Fruit fly (Drosophila melanogaster) whole organism, embryonic: ENCODE data around the gene CG5506.

Experiments used
- Abd-B ChIP-seq: fragments of 200-800 bp; sonication (Bioruptor generic); optimal IDR thresholded peaks from 2 replicates; lab custom pipeline; 2018; ENCODE audit warnings: missing biosample characterization, mild to moderate bottlenecking, missing genetic modification characterization, moderate library complexity
- BEAF-32 ChIP-seq: fragments of 200-800 bp; sonication (Bioruptor generic); optimal IDR thresholded peaks from 3 replicates; lab custom pipeline; 2017; ENCODE audit warnings: missing biosample characterization, missing genetic modification characterization, mild to moderate bottlenecking, moderate library complexity, missing genetic modification reagents
- BtbVII ChIP-seq: fragments of 200-800 bp; sonication (Bioruptor generic); optimal IDR thresholded peaks from 3 replicates; lab custom pipeline; 2017; ENCODE audit warnings: missing biosample characterization, mild to moderate bottlenecking, missing genetic modification characterization
- C15 ChIP-seq: fragments of 200-800 bp; sonication (Bioruptor generic); IDR thresholded peaks from 3 replicates; pipeline ENCODE4 v1.3.6; 2022; ENCODE audit warnings: missing biosample characterization, missing genetic modification characterization
- CG10267 ChIP-seq: fragments of 200-800 bp; sonication (Bioruptor generic); optimal IDR thresholded peaks from 2 replicates; lab custom pipeline; 2018; ENCODE audit warnings: missing biosample characterization, mild to moderate bottlenecking, missing genetic modification characterization, moderate library complexity
- CG10565 ChIP-seq: fragments of 200-800 bp; sonication (Bioruptor generic); optimal IDR thresholded peaks from 3 replicates; lab custom pipeline; 2016; ENCODE audit warnings: missing biosample characterization, mild to moderate bottlenecking, missing genetic modification characterization
- CG11093 ChIP-seq: fragments of 200-800 bp; sonication (Bioruptor generic); IDR thresholded peaks from 3 replicates; pipeline ENCODE4 v1.3.6; 2022; ENCODE audit warnings: missing biosample characterization, missing genetic modification characterization
- CG11560 ChIP-seq: fragments of 200-800 bp; sonication (Bioruptor generic); IDR thresholded peaks from 3 replicates; pipeline ENCODE4 v1.3.6; 2022; ENCODE audit warnings: missing biosample characterization, missing genetic modification characterization
- CG12391 ChIP-seq: fragments of 200-800 bp; sonication (Bioruptor generic); optimal IDR thresholded peaks from 3 replicates; lab custom pipeline; 2018; ENCODE audit warnings: missing biosample characterization, mild to moderate bottlenecking, missing genetic modification characterization, moderate library complexity
- CG12659 ChIP-seq: fragments of 200-800 bp; sonication (Bioruptor generic); optimal IDR thresholded peaks from 3 replicates; lab custom pipeline; 2017; ENCODE audit warnings: mild to moderate bottlenecking, missing biosample characterization, missing genetic modification reagents, missing genetic modification characterization
- CG12744 ChIP-seq: fragments of 200-800 bp; sonication (Bioruptor generic); optimal IDR thresholded peaks from 2 replicates; lab custom pipeline; 2016; ENCODE audit warnings: missing biosample characterization, missing genetic modification characterization
- CG15514 ChIP-seq: fragments of 200-800 bp; sonication (Bioruptor generic); optimal IDR thresholded peaks from 3 replicates; lab custom pipeline; 2017; ENCODE audit warnings: missing biosample characterization, missing genetic modification characterization, mild to moderate bottlenecking, moderate library complexity, missing genetic modification reagents
- CG17829 ChIP-seq: fragments of 200-800 bp; optimal IDR thresholded peaks from 2 replicates; lab custom pipeline; 2019; ENCODE audit warnings: missing biosample characterization, mild to moderate bottlenecking, missing genetic modification characterization, moderate library complexity
- CG1832 ChIP-seq: fragments of 200-800 bp; sonication (Bioruptor generic); optimal IDR thresholded peaks from 2 replicates; lab custom pipeline; 2017; ENCODE audit warnings: missing biosample characterization, mild to moderate bottlenecking, missing genetic modification characterization, inconsistent platforms
- CG2116 ChIP-seq: fragments of 200-800 bp; sonication (Bioruptor generic); optimal IDR thresholded peaks from 3 replicates; lab custom pipeline; 2018; ENCODE audit warnings: missing biosample characterization, mild to moderate bottlenecking, missing genetic modification characterization
- CG2712 ChIP-seq: fragments of 200-800 bp; optimal IDR thresholded peaks from 3 replicates; lab custom pipeline; 2019; ENCODE audit warnings: missing biosample characterization, mild to moderate bottlenecking, missing genetic modification characterization, moderate library complexity
- CG31365 ChIP-seq: fragments of 200-800 bp; sonication (Bioruptor generic); optimal IDR thresholded peaks from 2 replicates; lab custom pipeline; 2018; ENCODE audit warnings: missing biosample characterization, mild to moderate bottlenecking, missing genetic modification characterization
- CG31388 ChIP-seq: fragments of 200-800 bp; sonication (Bioruptor generic); optimal IDR thresholded peaks from 2 replicates; lab custom pipeline; 2016; ENCODE audit warnings: missing biosample characterization, missing genetic modification characterization
- CG43689 ChIP-seq: fragments of 200-800 bp; sonication (Bioruptor generic); IDR thresholded peaks from 2 replicates; pipeline ENCODE4 v1.3.6; 2022; ENCODE audit warnings: missing biosample characterization, missing genetic modification characterization
- CG5245 ChIP-seq: fragments of 200-800 bp; sonication (Bioruptor generic); optimal IDR thresholded peaks from 3 replicates; lab custom pipeline; 2016; ENCODE audit warnings: missing biosample characterization, missing genetic modification characterization
- CG7357 ChIP-seq: fragments of 200-800 bp; sonication (Bioruptor generic); IDR thresholded peaks from 3 replicates; pipeline ENCODE4 v1.3.6; 2022; ENCODE audit warnings: missing biosample characterization, missing genetic modification characterization
- CG8924 ChIP-seq: fragments of 200-800 bp; optimal IDR thresholded peaks from 3 replicates; lab custom pipeline; 2019; ENCODE audit warnings: missing biosample characterization, mild to moderate bottlenecking, missing genetic modification characterization, moderate library complexity
- Deaf1 ChIP-seq: fragments of 200-800 bp; optimal IDR thresholded peaks from 3 replicates; lab custom pipeline; 2019; ENCODE audit warnings: missing biosample characterization, mild to moderate bottlenecking, missing genetic modification characterization, moderate library complexity
- Dip3 ChIP-seq: fragments of 200-800 bp; sonication (Bioruptor generic); optimal IDR thresholded peaks from 3 replicates; lab custom pipeline; 2016; ENCODE audit warnings: missing biosample characterization, missing genetic modification characterization
- Gsc ChIP-seq: fragments of 200-800 bp; sonication (Bioruptor generic); IDR thresholded peaks from 2 replicates; pipeline ENCODE4 v1.3.6; 2022; ENCODE audit warnings: missing biosample characterization, missing genetic modification characterization
- HmgZ ChIP-seq: fragments of 200-800 bp; sonication (Bioruptor generic); optimal IDR thresholded peaks from 2 replicates; lab custom pipeline; 2018; ENCODE audit warnings: missing biosample characterization, mild to moderate bottlenecking, missing genetic modification characterization
- Hmx ChIP-seq: fragments of 200-800 bp; sonication (Bioruptor generic); optimal IDR thresholded peaks from 2 replicates; lab custom pipeline; 2016; ENCODE audit warnings: missing biosample characterization, missing genetic modification characterization
- Jarid2 ChIP-seq: fragments of 200-800 bp; sonication (Bioruptor generic); optimal IDR thresholded peaks from 3 replicates; lab custom pipeline; 2017; ENCODE audit warnings: mild to moderate bottlenecking, missing biosample characterization, missing genetic modification reagents, missing genetic modification characterization
- Lhr ChIP-seq: fragments of 200-800 bp; sonication (Bioruptor generic); optimal IDR thresholded peaks from 3 replicates; lab custom pipeline; 2017; ENCODE audit warnings: mild to moderate bottlenecking, missing biosample characterization, missing genetic modification reagents, missing genetic modification characterization
- Lpt ChIP-seq: fragments of >200 bp; optimal IDR thresholded peaks from 2 replicates; lab custom pipeline; 2018; ENCODE audit warnings: missing biosample characterization, missing genetic modification characterization
- MBD-R2 ChIP-seq: fragments of 200-800 bp; sonication (Bioruptor generic); IDR thresholded peaks from 2 replicates; pipeline ENCODE4 v1.3.6; 2022; ENCODE audit warnings: missing biosample characterization, missing genetic modification characterization
- MESR4 ChIP-seq: fragments of 200-800 bp; sonication (Bioruptor generic); optimal IDR thresholded peaks from 2 replicates; lab custom pipeline; 2018; ENCODE audit warnings: missing biosample characterization, mild to moderate bottlenecking, missing genetic modification characterization, moderate library complexity
- Meics ChIP-seq: fragments of 200-800 bp; sonication (Bioruptor generic); optimal IDR thresholded peaks from 2 replicates; lab custom pipeline; 2017; ENCODE audit warnings: missing biosample characterization, mild to moderate bottlenecking, missing genetic modification characterization
- Myb ChIP-seq: fragments of 200-800 bp; sonication (Bioruptor generic); optimal IDR thresholded peaks from 2 replicates; lab custom pipeline; 2016; ENCODE audit warnings: missing biosample characterization, missing genetic modification characterization
- PHDP ChIP-seq: fragments of 200-800 bp; sonication (Bioruptor generic); optimal IDR thresholded peaks from 3 replicates; lab custom pipeline; 2018; ENCODE audit warnings: missing biosample characterization, mild to moderate bottlenecking, missing genetic modification characterization, moderate library complexity
- Scr ChIP-seq: fragments of 200-800 bp; sonication (Bioruptor generic); IDR thresholded peaks from 2 replicates; pipeline ENCODE4 v1.3.6; 2022; ENCODE audit warnings: missing biosample characterization, missing genetic modification characterization; ENCODE audit not compliant: partially characterized antibody
- Sry-β ChIP-seq: fragments of 200-800 bp; sonication (Bioruptor generic); optimal IDR thresholded peaks from 2 replicates; lab custom pipeline; 2018; ENCODE audit warnings: missing biosample characterization, mild to moderate bottlenecking, missing genetic modification characterization, moderate library complexity
- Ssrp ChIP-seq: fragments of 200-800 bp; sonication (Bioruptor generic); optimal IDR thresholded peaks from 2 replicates; lab custom pipeline; 2018; ENCODE audit warnings: missing biosample characterization, mild to moderate bottlenecking, missing genetic modification characterization, moderate library complexity
- TFAM ChIP-seq: fragments of 200-800 bp; sonication (Bioruptor generic); optimal IDR thresholded peaks from 2 replicates; lab custom pipeline; 2017; ENCODE audit warnings: missing biosample characterization, missing genetic modification characterization, inconsistent platforms
- Xrp1 ChIP-seq: fragments of 200-800 bp; sonication (Bioruptor generic); IDR thresholded peaks from 2 replicates; pipeline ENCODE4 v1.3.6; 2022; ENCODE audit warnings: missing biosample characterization, missing genetic modification characterization
- YL-1 ChIP-seq: fragments of 200-800 bp; sonication (Bioruptor generic); optimal IDR thresholded peaks from 3 replicates; lab custom pipeline; 2017; ENCODE audit warnings: missing biosample characterization, mild to moderate bottlenecking, missing genetic modification characterization
- crp ChIP-seq, 2 experiments: fragments of 200-800 bp; sonication (Bioruptor generic); optimal IDR thresholded peaks; 2 replicates in 1 of 2; 3 replicates in 1 of 2; lab custom pipeline; 2017; ENCODE audit warnings: missing biosample characterization in 2 of 2, missing genetic modification characterization in 2 of 2, mild to moderate bottlenecking in 1 of 2, moderate library complexity in 1 of 2
- dmrt11E ChIP-seq: fragments of 200-800 bp; sonication (Bioruptor generic); optimal IDR thresholded peaks from 3 replicates; lab custom pipeline; 2018; ENCODE audit warnings: missing biosample characterization, mild to moderate bottlenecking, missing genetic modification characterization, moderate library complexity
- gfzf ChIP-seq: fragments of 200-800 bp; sonication (Bioruptor generic); optimal IDR thresholded peaks from 2 replicates; lab custom pipeline; 2016; ENCODE audit warnings: missing biosample characterization, mild to moderate bottlenecking, missing genetic modification characterization, moderate library complexity
- hbn ChIP-seq: fragments of 200-800 bp; sonication (Bioruptor generic); IDR thresholded peaks from 2 replicates; pipeline ENCODE4 v1.3.6; 2022; ENCODE audit warnings: missing biosample characterization, missing genetic modification characterization; ENCODE audit not compliant: partially characterized antibody
- nmo ChIP-seq: fragments of 200-800 bp; sonication (Bioruptor generic); optimal IDR thresholded peaks from 2 replicates; lab custom pipeline; 2018; ENCODE audit warnings: missing biosample characterization, mild to moderate bottlenecking, missing genetic modification characterization, moderate library complexity
- phol ChIP-seq: fragments of 200-800 bp; sonication (Bioruptor generic); optimal IDR thresholded peaks from 3 replicates; lab custom pipeline; 2018; ENCODE audit warnings: missing biosample characterization, mild to moderate bottlenecking, missing genetic modification characterization, moderate library complexity
- pnt ChIP-seq: fragments of 200-800 bp; sonication (Bioruptor generic); optimal IDR thresholded peaks from 3 replicates; lab custom pipeline; 2016; ENCODE audit warnings: missing biosample characterization, missing genetic modification characterization
- sens ChIP-seq: fragments of 200-800 bp; sonication (Bioruptor generic); peaks from one replicate; lab custom pipeline; 2016; ENCODE audit warnings: missing biosample characterization, missing genetic modification characterization
- stwl ChIP-seq: fragments of 200-800 bp; sonication (Bioruptor generic); optimal IDR thresholded peaks from 3 replicates; lab custom pipeline; 2018; ENCODE audit warnings: missing biosample characterization, mild to moderate bottlenecking, missing genetic modification characterization, moderate library complexity
- wek ChIP-seq: fragments of 200-800 bp; sonication (Bioruptor generic); optimal IDR thresholded peaks from 3 replicates; lab custom pipeline; 2018; ENCODE audit warnings: missing biosample characterization, mild to moderate bottlenecking, missing genetic modification characterization, moderate library complexity

CG5506 gene

dm6 chr3L:17849517-17849916 is 34.7 kb downstream of the CG5506 start, which contains the start of gene TrpRS-m (continued):
- no peak for TF ChIP-seq Dip3 (GFP tag; lab: Kevin White, UChicago)
- peak; percentile 18 to 85 for TF ChIP-seq crp (GFP tag; optimal IDR thresholded peaks at IDR 0.05; lab: Kevin White, UChicago)
- peak; percentile 19 for TF ChIP-seq MESR4 (GFP tag; lab: Kevin White, UChicago)
- no peak for TF ChIP-seq Meics
- TF ChIP-seq CG15514: peak; percentile 33
- no peak for TF ChIP-seq Deaf1
- TF ChIP-seq PHDP (tag; lab: Kevin White, UChicago): peak; percentile 1
- TF ChIP-seq CG10565 (GFP tag; lab: Kevin White, UChicago): no peak
- no peak for TF ChIP-seq CG11560 (tag; lab: Robert Waterston, UW)
- TF ChIP-seq Lhr (GFP tag; lab: Kevin White, UChicago): no peak
- TF ChIP-seq Lpt (GFP tag; lab: Kevin White, UChicago): no peak
- peak; percentile 23 for TF ChIP-seq CG12391 (tag; lab: Kevin White, UChicago)
- no peak for TF ChIP-seq CG5245 (GFP tag; lab: Kevin White, UChicago)
- peak; percentile 14 for TF ChIP-seq CG2116 (GFP tag; lab: Kevin White, UChicago)
- no peak for TF ChIP-seq Abd-B (GFP tag; lab: Kevin White, UChicago)
- peak; percentile 1 for TF ChIP-seq HmgZ
- TF ChIP-seq sens (GFP tag; lab: Kevin White, UChicago): no peak
- peak; percentile 23 for TF ChIP-seq phol (tag; lab: Kevin White, UChicago)
- no peak for TF ChIP-seq C15 (GFP tag; lab: Robert Waterston, UW)
- TF ChIP-seq nmo: peak; percentile 4
- peak; percentile 60 for TF ChIP-seq YL-1
- TF ChIP-seq CG31365 (tag; lab: Kevin White, UChicago): no peak
- TF ChIP-seq dmrt11E: no peak
- no peak for TF ChIP-seq CG8924
- TF ChIP-seq TFAM: no peak
- no peak for TF ChIP-seq CG12744 (GFP tag; lab: Kevin White, UChicago)
- no peak for TF ChIP-seq CG10267 (tag; lab: Kevin White, UChicago)
- TF ChIP-seq BtbVII: no peak
- peak; percentile 16 for TF ChIP-seq CG17829 (tag; lab: Kevin White, UChicago)
- peak; percentile 90 for TF ChIP-seq MBD-R2 (GFP tag; lab: Robert Waterston, UW)
- TF ChIP-seq CG11093: no peak
- TF ChIP-seq Myb: peak; percentile 30
- peak; percentile 5 for TF ChIP-seq CG12659 (GFP tag; lab: Kevin White, UChicago)
- no peak for TF ChIP-seq Gsc (GFP tag; lab: Robert Waterston, UW)
- no peak for TF ChIP-seq Ssrp
- peak; percentile 3 for TF ChIP-seq BEAF-32 (GFP tag; lab: Kevin White, UChicago)
- TF ChIP-seq gfzf (GFP tag; lab: Kevin White, UChicago): no peak
- no peak for TF ChIP-seq Scr (GFP tag; lab: Robert Waterston, UW)
- peak; percentile 21; the same call in 1 of the 2 replicates for TF ChIP-seq Xrp1 (GFP tag; lab: Robert Waterston, UW)
- TF ChIP-seq CG7357: no peak
- no peak for TF ChIP-seq Jarid2 (GFP tag; lab: Kevin White, UChicago)
- TF ChIP-seq CG43689: no peak
- TF ChIP-seq stwl (tag; lab: Kevin White, UChicago): peak; percentile 56
- no peak for TF ChIP-seq Hmx (GFP tag; lab: Kevin White, UChicago)
- peak; percentile 92 for TF ChIP-seq Sry-β (GFP tag; lab: Kevin White, UChicago)
- no peak for TF ChIP-seq CG31388 (GFP tag; lab: Kevin White, UChicago)
- no peak for TF ChIP-seq CG1832
- peak; percentile 28 for TF ChIP-seq CG2712 (tag; lab: Kevin White, UChicago)
- TF ChIP-seq pnt: no peak
- no peak for TF ChIP-seq wek (GFP tag; lab: Kevin White, UChicago)
- no peak for TF ChIP-seq hbn (GFP tag; lab: Robert Waterston, UW)
